Worm (Caenorhabditis elegans): ENCODE measurements around the gene Y116F11B.2.

DNA sequence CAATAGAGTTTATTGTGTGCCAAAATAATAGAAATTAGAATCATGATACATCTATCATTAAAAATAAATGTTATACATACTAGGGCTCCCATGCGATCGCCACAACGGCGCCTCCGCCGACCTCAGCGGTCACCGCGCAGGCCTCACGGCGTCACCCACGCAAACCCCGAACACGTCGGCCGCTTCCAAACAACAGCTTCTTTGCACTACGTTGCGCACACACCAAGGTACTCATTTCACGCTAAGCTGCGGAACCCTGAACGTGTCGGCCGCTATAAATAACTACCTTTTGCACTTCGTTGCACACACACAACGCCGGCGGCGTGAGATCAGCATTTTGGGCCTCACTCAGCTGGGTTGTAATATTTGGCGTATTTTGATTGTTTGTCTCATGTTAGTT is 41.7 kb downstream of the Y116F11B.2 start:
- TF ChIP-seq B0310.2 (tag; optimal IDR thresholded peaks at IDR 0.05) (no peak), aly-1 (tag; optimal IDR thresholded peaks at IDR 0.05) (no peak), scrt-1 (GFP tag; IDR thresholded peaks at IDR 0.05) (no peak), ama-1 (optimal IDR thresholded peaks at IDR 0.05) (no peak), tbx-37 (GFP tag; conservative IDR thresholded peaks at IDR 0.05) (no peak), pes-1 (GFP tag; IDR thresholded peaks at IDR 0.05) (no peak), hnd-1 (tag; optimal IDR thresholded peaks at IDR 0.05) (no peak)

Data from whole organism, early embryonic.